Worm (Caenorhabditis elegans): ENCODE results near the gene dpm-1.

DNA sequence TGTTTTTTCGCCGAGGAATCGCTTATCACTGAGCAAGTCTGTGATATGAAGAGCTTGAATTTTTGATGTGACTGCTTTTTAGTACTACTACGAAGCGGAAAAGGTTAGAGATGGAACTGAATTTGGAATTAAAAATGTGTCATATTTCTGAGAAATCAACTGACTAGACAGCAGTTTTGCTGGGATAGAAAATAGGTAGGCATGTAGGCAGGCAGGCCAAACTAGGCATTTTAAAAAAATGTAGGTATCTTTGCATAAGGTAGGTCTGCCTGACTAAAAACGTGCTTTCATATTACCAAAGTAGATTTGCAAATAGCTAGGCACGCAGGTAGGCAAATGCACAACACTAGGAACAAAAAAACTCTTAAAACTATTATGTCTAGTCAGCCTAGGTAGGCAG is 21.1 kb downstream of the dpm-1 start:
- TF ChIP-seq ceh-82 (tag; optimal IDR thresholded peaks at IDR 0.05) (no peak), nhr-12 (tag; optimal IDR thresholded peaks at IDR 0.05) (no peak), C34F6.9 (tag; optimal IDR thresholded peaks at IDR 0.05) (no peak), snpc-4 (tag; optimal IDR thresholded peaks at IDR 0.05) (no peak), elt-1 (tag; optimal IDR thresholded peaks at IDR 0.05) (no peak), elt-3 (tag; optimal IDR thresholded peaks at IDR 0.05) (no peak), ZK546.5 (tag; optimal IDR thresholded peaks at IDR 0.05) (no peak), egl-27 (tag; optimal IDR thresholded peaks at IDR 0.05) (no peak), ama-1 (optimal IDR thresholded peaks at IDR 0.05) (no peak)
